Worm (Caenorhabditis elegans) whole organism, mixed stage, embryonic: ENCODE results near the gene srd-47.

Source experiments
- blmp-1 ChIP-seq: fragments of 150-350 bp; optimal IDR thresholded peaks from 2 replicates; lab custom pipeline; 2014; ENCODE audit warnings: missing biosample characterization, missing genetic modification characterization
- ces-1 ChIP-seq: fragments of 150-350 bp; optimal IDR thresholded peaks from 2 replicates; lab custom pipeline; 2014; ENCODE audit warnings: missing biosample characterization, missing genetic modification reagents, missing genetic modification characterization
- elt-1 ChIP-seq: sonication (generic microtip); optimal IDR thresholded peaks from 2 replicates; lab custom pipeline; 2017; ENCODE audit warnings: missing genetic modification characterization, mild to moderate bottlenecking, missing compliant biosample characterization, antibody characterized with exemption, moderate library complexity, borderline replicate concordance; ENCODE audit not compliant: insufficient read depth
- mep-1 ChIP-seq: fragments of 150-350 bp; optimal IDR thresholded peaks from 2 replicates; lab custom pipeline; 2017; ENCODE audit warnings: missing biosample characterization, missing genetic modification reagents, missing genetic modification characterization, inconsistent platforms
- pha-4 ChIP-seq: fragments of 150-350 bp; optimal IDR thresholded peaks from 2 replicates; lab custom pipeline; 2018; ENCODE audit warnings: missing biosample characterization, missing genetic modification reagents, missing genetic modification characterization
- ztf-11 ChIP-seq: fragments of 150-350 bp; optimal IDR thresholded peaks from 2 replicates; lab custom pipeline; 2014; ENCODE audit warnings: missing biosample characterization, missing genetic modification characterization

ce11 chrX:12352872-12353271, 19.4 kb downstream of the srd-47 start, which contains the start of gene F42F12.4:
- TF ChIP-seq mep-1: no peak
- TF ChIP-seq elt-1 (tag; lab: Kevin White, UChicago): no peak
- TF ChIP-seq ces-1 (GFP tag; lab: Kevin White, UChicago): no peak
- TF ChIP-seq pha-4 (tag; lab: Kevin White, UChicago): no peak
- TF ChIP-seq blmp-1 (tag; lab: Kevin White, UChicago): no peak
- TF ChIP-seq ztf-11: no peak
